Worm (Caenorhabditis elegans): ENCODE data around the gene C55A6.10.

Gene C55A6.10

ce11 chrV:11488288-11488687, 16.9 kb upstream of the C55A6.10 start:
- TF ChIP-seq him-1 (tag; optimal IDR thresholded peaks at IDR 0.05) (no peak), W03F9.2 (tag; optimal IDR thresholded peaks at IDR 0.05) (no peak), dao-5 (tag; optimal IDR thresholded peaks at IDR 0.05) (no peak)

ce11 chrV:11490382-11490781, 14.8 kb upstream of the C55A6.10 start, which contains the start of gene dhs-19:
dhs-19 (minus strand) TSS chrV:11490482.
- TF ChIP-seq W03F9.2 (tag; optimal IDR thresholded peaks at IDR 0.05) (no peak), dao-5 (tag; optimal IDR thresholded peaks at IDR 0.05) (no peak)

DNA sequence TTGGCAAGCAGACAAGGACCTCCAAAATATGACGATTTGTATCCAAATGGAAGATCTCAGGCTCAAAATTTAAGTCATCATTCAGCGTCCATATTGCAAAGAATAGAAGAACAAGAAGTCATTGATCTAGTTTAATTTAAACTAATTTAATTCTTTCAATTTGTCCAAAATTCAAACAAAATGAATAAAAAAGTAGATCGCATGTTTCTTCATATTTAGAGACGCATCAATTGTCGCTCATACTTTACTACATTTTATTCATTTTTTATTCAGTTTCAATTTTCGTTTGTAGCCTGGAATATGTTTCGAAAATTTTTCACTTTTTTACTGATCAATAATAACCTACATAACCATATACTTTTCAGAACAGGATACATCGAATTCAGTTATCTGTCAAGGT, 12.7 kb upstream of the C55A6.10 start, which contains the start of gene T11F9.21:
T11F9.21 (plus strand) TSS at position 301 of the 400 bp plus-strand sequence.
- TF ChIP-seq dao-5 (tag; optimal IDR thresholded peaks at IDR 0.05) = no peak
- TF ChIP-seq W03F9.2 (tag; optimal IDR thresholded peaks at IDR 0.05) = no peak
- TF ChIP-seq him-1 (tag; optimal IDR thresholded peaks at IDR 0.05) = no peak

DNA sequence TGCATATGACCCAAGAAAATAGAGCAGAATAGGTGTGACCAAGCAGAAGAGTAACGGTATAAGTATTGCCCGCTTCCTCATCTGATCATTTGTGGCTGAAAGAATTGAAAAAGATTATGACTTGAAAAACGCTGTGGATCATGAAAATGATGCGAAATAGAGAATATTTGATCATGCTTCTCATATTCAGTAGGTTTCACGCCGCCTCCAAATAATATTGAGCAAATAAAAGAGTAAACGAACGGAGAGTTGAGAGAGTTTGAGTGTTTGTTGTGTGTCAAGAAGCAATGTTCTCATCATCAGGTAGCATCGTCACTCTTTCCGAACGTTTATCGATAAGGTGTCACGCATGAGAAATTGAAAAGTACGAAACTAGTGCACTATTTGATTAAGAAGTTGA, 8.9 kb upstream of the C55A6.10 start, which contains the start of gene htrl-1:
htrl-1 (minus strand) TSS at position 101 of the 400 bp plus-strand sequence.
- TF ChIP-seq dao-5 (tag; optimal IDR thresholded peaks at IDR 0.05) (no peak), him-1 (tag; optimal IDR thresholded peaks at IDR 0.05) (no peak), W03F9.2 (tag; optimal IDR thresholded peaks at IDR 0.05) (no peak)

- TF ChIP-seq dao-5 (tag; optimal IDR thresholded peaks at IDR 0.05) (no peak), him-1 (tag; optimal IDR thresholded peaks at IDR 0.05) (no peak), W03F9.2 (tag; optimal IDR thresholded peaks at IDR 0.05) (no peak)
Observed at ce11 chrV:11497475-11497874, 7.7 kb upstream of the C55A6.10 start.

ce11 chrV:11499786-11500185, 5.4 kb upstream of the C55A6.10 start:
- TF ChIP-seq W03F9.2 (tag; optimal IDR thresholded peaks at IDR 0.05) = no peak
- no peak for TF ChIP-seq him-1 (tag; optimal IDR thresholded peaks at IDR 0.05)
- TF ChIP-seq dao-5 (tag; optimal IDR thresholded peaks at IDR 0.05) = no peak

DNA sequence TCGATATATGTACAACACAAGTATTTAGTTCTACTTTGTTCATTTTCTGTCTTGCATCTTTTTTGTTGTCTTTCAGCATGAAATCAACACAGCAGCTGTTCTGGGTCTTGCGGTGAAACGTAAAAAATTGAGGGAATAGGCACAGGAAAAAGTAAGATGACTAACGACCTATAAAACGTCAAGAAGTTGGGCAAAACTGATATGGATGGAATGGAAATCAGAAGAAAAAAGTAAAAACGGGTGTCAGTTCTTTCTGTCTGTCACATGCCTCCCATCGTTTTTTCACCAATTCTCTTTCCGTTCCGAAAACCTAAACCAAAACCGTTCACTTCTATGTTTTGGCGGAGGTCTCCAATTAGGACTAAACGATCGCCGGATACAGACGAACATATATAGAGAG, 4.2 kb upstream of the C55A6.10 start:
- no peak for TF ChIP-seq him-1 (tag; optimal IDR thresholded peaks at IDR 0.05)

DNA sequence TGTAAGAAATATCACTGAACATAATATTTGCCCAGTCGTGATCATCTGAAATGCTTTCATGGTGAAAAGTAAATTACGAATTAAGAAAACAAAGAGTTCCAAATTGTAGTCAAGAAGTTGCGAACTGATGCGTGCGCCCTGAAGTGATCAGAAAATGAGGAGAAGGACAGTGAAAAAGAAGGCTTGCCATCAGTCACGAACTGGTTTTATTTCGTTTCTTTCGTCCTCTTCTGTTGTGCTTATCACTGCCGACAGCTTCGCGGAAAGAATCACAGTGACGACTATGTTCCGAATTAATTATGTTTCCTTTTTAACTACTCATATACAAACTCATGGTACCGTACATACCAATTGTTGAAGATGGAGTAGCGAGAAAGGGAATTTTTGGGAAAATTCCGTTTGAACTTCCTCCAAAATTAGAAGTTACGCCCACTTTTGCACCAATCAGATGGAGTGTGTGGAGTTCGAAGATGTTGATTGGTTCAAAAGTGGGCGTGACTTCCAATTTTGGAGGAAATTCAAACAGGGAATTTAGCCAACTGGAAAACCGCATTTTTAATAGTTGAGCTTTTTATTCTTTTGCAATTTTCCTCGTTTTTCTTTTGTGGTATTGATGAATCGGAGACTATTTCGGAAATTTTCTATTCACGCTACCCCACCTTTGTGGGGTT, 1.9 kb upstream of the C55A6.10 start, which contains the start of gene C55A6.12:
C55A6.12 (minus strand) TSS at position 51 of the 671 bp plus-strand sequence.
- TF ChIP-seq W03F9.2 (tag; optimal IDR thresholded peaks at IDR 0.05) (no peak), him-1 (tag; optimal IDR thresholded peaks at IDR 0.05) (no peak), dao-5 (tag; optimal IDR thresholded peaks at IDR 0.05) (no peak)

DNA sequence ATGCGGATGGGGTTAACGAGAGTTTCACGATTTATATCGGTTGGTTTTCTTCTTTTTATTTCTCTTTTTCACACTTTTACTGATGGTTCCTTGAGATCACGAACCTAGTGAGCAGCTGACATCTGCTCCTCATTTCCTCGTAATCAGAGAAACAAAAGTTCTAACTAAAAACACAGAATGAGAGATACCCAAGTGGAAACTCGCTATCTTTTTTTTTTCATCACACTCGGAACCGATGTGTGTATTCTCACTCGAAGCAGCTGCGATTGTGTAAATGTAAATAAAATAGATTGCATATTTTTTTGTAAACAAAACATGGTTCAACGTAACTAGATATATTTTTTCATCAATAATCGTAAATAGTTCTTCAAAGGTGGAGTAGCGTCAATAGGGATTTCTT, 1.2 kb downstream of the C55A6.10 start:
- TF ChIP-seq W03F9.2 (tag; optimal IDR thresholded peaks at IDR 0.05) (no peak), him-1 (tag; optimal IDR thresholded peaks at IDR 0.05) (no peak), dao-5 (tag; optimal IDR thresholded peaks at IDR 0.05) (no peak)

ce11 chrV:11508773-11509172, 3.6 kb downstream of the C55A6.10 start, which contains the start of gene ttll-5:
ttll-5 (plus strand) TSS chrV:11509060.
- TF ChIP-seq dao-5 (tag; optimal IDR thresholded peaks at IDR 0.05) (no peak), W03F9.2 (tag; optimal IDR thresholded peaks at IDR 0.05) (no peak), him-1 (tag; optimal IDR thresholded peaks at IDR 0.05) (no peak)

DNA sequence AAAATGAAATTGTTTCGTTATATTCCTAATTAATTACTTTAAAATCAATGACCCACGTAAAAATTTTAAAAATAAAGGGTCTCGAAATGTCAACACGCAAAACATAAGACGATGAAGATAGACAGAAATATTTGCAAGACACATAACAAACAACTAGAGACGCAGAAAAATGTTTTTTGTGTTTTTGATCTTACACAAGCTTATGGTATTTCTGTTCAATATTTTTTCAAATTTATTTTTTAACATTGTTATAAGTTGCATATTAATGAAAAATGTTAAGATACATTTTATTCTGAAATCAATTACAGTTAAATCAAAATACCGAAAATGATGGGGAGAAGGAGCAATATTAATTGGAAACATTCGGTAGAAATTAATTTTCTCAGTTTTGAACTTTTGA, 8.3 kb downstream of the C55A6.10 start, which contains the start of gene C55A6.3:
C55A6.3 (minus strand) TSS at position 101 of the 400 bp plus-strand sequence.
- no peak for TF ChIP-seq him-1 (tag; optimal IDR thresholded peaks at IDR 0.05)
- TF ChIP-seq dao-5 (tag; optimal IDR thresholded peaks at IDR 0.05) = no peak
- no peak for TF ChIP-seq W03F9.2 (tag; optimal IDR thresholded peaks at IDR 0.05)

DNA sequence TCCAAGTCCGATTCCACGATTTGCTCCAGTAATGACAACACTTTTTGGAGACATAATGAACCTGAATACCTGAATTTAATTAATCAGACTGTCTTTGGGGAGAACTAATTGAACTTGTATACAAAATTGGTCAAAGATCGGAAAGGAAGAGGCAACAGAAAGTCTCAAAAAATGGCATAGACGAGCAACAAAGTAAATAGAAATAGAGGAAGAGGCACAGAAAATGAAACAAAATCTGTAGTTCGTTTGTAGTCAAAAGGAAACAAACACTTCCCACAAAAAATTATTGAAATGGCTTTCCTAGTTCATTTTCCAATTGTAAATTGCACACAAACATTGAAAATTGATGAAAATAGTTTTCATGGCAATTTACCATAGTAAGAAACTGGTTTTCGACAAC, 9.5 kb downstream of the C55A6.10 start, which contains the start of gene C55A6.6:
C55A6.6 (minus strand) TSS at position 61 of the 400 bp plus-strand sequence.
- TF ChIP-seq him-1 (tag; optimal IDR thresholded peaks at IDR 0.05) (no peak), dao-5 (tag; optimal IDR thresholded peaks at IDR 0.05) (no peak), W03F9.2 (tag; optimal IDR thresholded peaks at IDR 0.05) (no peak)

- no peak for TF ChIP-seq him-1 (tag; optimal IDR thresholded peaks at IDR 0.05)
- no peak for TF ChIP-seq dao-5 (tag; optimal IDR thresholded peaks at IDR 0.05)
- TF ChIP-seq W03F9.2 (tag; optimal IDR thresholded peaks at IDR 0.05) = no peak
Observed at ce11 chrV:11515145-11515544, 10.0 kb downstream of the C55A6.10 start.

ce11 chrV:11516141-11516591, 11.0 kb downstream of the C55A6.10 start, which contains the start of gene sdz-8:
sdz-8 (minus strand) TSS chrV:11516191.
- no peak for TF ChIP-seq W03F9.2 (tag; optimal IDR thresholded peaks at IDR 0.05)
- no peak for TF ChIP-seq dao-5 (tag; optimal IDR thresholded peaks at IDR 0.05)
- no peak for TF ChIP-seq him-1 (tag; optimal IDR thresholded peaks at IDR 0.05)
